Worm (Caenorhabditis elegans): ENCODE data around the gene gpx-2.

Gene gpx-2

DNA sequence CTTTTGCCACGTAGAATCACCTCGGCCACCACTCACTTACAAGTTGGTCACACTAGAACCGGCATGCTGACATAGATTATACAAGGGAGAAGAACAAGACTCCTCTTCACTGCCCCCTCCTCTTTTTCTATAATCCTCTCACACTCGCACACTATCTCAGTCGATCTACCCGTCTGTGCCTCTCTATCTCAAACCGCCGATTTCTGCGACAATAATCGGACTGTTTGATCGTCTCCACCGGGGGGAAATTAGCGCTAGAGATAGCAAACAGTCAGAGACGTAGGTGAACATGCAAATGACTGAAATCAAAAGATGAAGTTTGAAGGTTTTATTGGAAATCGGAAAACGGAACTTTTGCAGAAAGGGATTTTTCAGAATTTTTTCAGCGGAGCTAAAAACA lies 44.1 kb upstream of the gpx-2 start (continued):
- no peak for TF ChIP-seq B0019.2 (GFP tag; conservative IDR thresholded peaks at IDR 0.05)
- TF ChIP-seq lag-1 (GFP tag; IDR thresholded peaks at IDR 0.05) = no peak
- no peak for TF ChIP-seq ama-1 (optimal IDR thresholded peaks at IDR 0.05)
- no peak for TF ChIP-seq ama-1 (GFP tag; optimal IDR thresholded peaks at IDR 0.05)
- TF ChIP-seq pha-4 (tag; optimal IDR thresholded peaks at IDR 0.05) = no peak
- no peak for TF ChIP-seq somi-1 (GFP tag; optimal IDR thresholded peaks at IDR 0.05)
- no peak for TF ChIP-seq hlh-26 (GFP tag; conservative IDR thresholded peaks at IDR 0.05)
- TF ChIP-seq F55B11.4 (tag; optimal IDR thresholded peaks at IDR 0.05; ENCODE audit: borderline replicate concordance, insufficient read depth) = no peak
- no peak for TF ChIP-seq cebp-1 (GFP tag; IDR thresholded peaks at IDR 0.05)
- TF ChIP-seq cebp-1 (tag; optimal IDR thresholded peaks at IDR 0.05) = peak; percentile 61
- TF ChIP-seq Y56A3A.18 (GFP tag; IDR thresholded peaks at IDR 0.05) = 0 out of 2 replicates have a peak, but pooled peaks have one; percentile 33
- TF ChIP-seq sptf-2 (GFP tag; optimal IDR thresholded peaks at IDR 0.05) = no peak
- TF ChIP-seq nfyb-1 (GFP tag; IDR thresholded peaks at IDR 0.05) = no peak
- no peak for TF ChIP-seq dpff-1 (tag; optimal IDR thresholded peaks at IDR 0.05)
- TF ChIP-seq aptf-2 (GFP tag; conservative IDR thresholded peaks at IDR 0.05) = no peak
- no peak for TF ChIP-seq nhr-90 (tag; optimal IDR thresholded peaks at IDR 0.05)
- TF ChIP-seq egrh-3 (GFP tag; IDR thresholded peaks at IDR 0.05) = no peak
- TF ChIP-seq hsf-1 (GFP tag; IDR thresholded peaks at IDR 0.05) = no peak
- no peak for TF ChIP-seq K11D2.4 (GFP tag; IDR thresholded peaks at IDR 0.05)
- no peak for TF ChIP-seq F37B4.10 (GFP tag; IDR thresholded peaks at IDR 0.05)
- no peak for TF ChIP-seq snpc-1.3 (tag; optimal IDR thresholded peaks at IDR 0.05; ENCODE audit: insufficient read depth)
- no peak for TF ChIP-seq nfya-1 (tag; optimal IDR thresholded peaks at IDR 0.05; ENCODE audit: borderline replicate concordance, insufficient read depth)
- TF ChIP-seq egl-44 (GFP tag; IDR thresholded peaks at IDR 0.05) = no peak
- TF ChIP-seq let-607 (tag; optimal IDR thresholded peaks at IDR 0.05) = peak in 1 of 2 experiments; percentile 1
- no peak for TF ChIP-seq akir-1 (GFP tag; optimal IDR thresholded peaks at IDR 0.05)
- TF ChIP-seq efl-1 (GFP tag; optimal IDR thresholded peaks at IDR 0.05) = no peak
- no peak for TF ChIP-seq lsy-27 (tag; optimal IDR thresholded peaks at IDR 0.05; ENCODE audit: borderline replicate concordance, insufficient read depth)
- no peak for TF ChIP-seq gei-17 (GFP tag; optimal IDR thresholded peaks at IDR 0.05)
- TF ChIP-seq aptf-3 (GFP tag; IDR thresholded peaks at IDR 0.05) = no peak
- TF ChIP-seq madf-8 (GFP tag; conservative IDR thresholded peaks at IDR 0.05) = no peak
- peak; percentile 57 for TF ChIP-seq attf-5 (GFP tag; optimal IDR thresholded peaks at IDR 0.05)
- no peak for TF ChIP-seq D2030.7 (GFP tag; IDR thresholded peaks at IDR 0.05)
- TF ChIP-seq lin-35 (GFP tag; optimal IDR thresholded peaks at IDR 0.05) = no peak
- TF ChIP-seq ceh-40 (GFP tag; IDR thresholded peaks at IDR 0.05) = no peak
- TF ChIP-seq ztf-6 (GFP tag; IDR thresholded peaks at IDR 0.05) = no peak
- TF ChIP-seq B0035.1 (tag; optimal IDR thresholded peaks at IDR 0.05) = no peak
- TF ChIP-seq bed-1 (GFP tag; IDR thresholded peaks at IDR 0.05) = no peak
- no peak for TF ChIP-seq ccch-3 (GFP tag; optimal IDR thresholded peaks at IDR 0.05)
- no peak for TF ChIP-seq ztf-18 (tag; optimal IDR thresholded peaks at IDR 0.05)
- TF ChIP-seq nhr-120 (GFP tag; IDR thresholded peaks at IDR 0.05) = no peak
- TF ChIP-seq sea-2 (GFP tag; IDR thresholded peaks at IDR 0.05) = no peak
- no peak for TF ChIP-seq ceh-79 (tag; optimal IDR thresholded peaks at IDR 0.05)
- peak; percentile 96 for TF ChIP-seq hmg-1.2 (GFP tag; IDR thresholded peaks at IDR 0.05)
- no peak for TF ChIP-seq F10E7.11 (tag; optimal IDR thresholded peaks at IDR 0.05)
- TF ChIP-seq unc-62 (GFP tag; optimal IDR thresholded peaks at IDR 0.05) = no peak
- peak; percentile 9 for TF ChIP-seq repo-1 (tag; optimal IDR thresholded peaks at IDR 0.05)
- 0 out of 2 replicates have a peak, but pooled peaks have one; percentile 18 for TF ChIP-seq B0336.3 (GFP tag; IDR thresholded peaks at IDR 0.05)
- no peak for TF ChIP-seq F57C9.4 (tag; optimal IDR thresholded peaks at IDR 0.05)
- TF ChIP-seq F33H1.4 (GFP tag; IDR thresholded peaks at IDR 0.05) = no peak
- TF ChIP-seq C17E4.6 (GFP tag; IDR thresholded peaks at IDR 0.05) = no peak
